Worm (Caenorhabditis elegans) whole organism, L2 larva: Measurements from ENCODE around the gene nish-1.

ENCODE experiments used
- C34F6.9 ChIP-seq: fragments of 150-350 bp; optimal IDR thresholded peaks from 2 replicates; lab custom pipeline; 2014; ENCODE audit warnings: missing biosample characterization, missing genetic modification characterization
- F13H6.1 ChIP-seq: sonication (generic microtip); optimal IDR thresholded peaks from 2 replicates; lab custom pipeline; 2016; ENCODE audit warnings: missing genetic modification characterization, missing compliant biosample characterization
- R02D3.7 ChIP-seq: fragments of 150-350 bp; optimal IDR thresholded peaks from 2 replicates; lab custom pipeline; 2014; ENCODE audit warnings: missing biosample characterization, missing genetic modification characterization
- Y55F3AM.14 ChIP-seq: fragments of 200-800 bp; sonication (Bioruptor generic); optimal IDR thresholded peaks from 2 replicates; lab custom pipeline; 2018; ENCODE audit warnings: mild to moderate bottlenecking, missing genetic modification characterization, missing compliant biosample characterization
- alr-1 ChIP-seq: fragments of 150-350 bp; optimal IDR thresholded peaks from 2 replicates; lab custom pipeline; 2014; ENCODE audit warnings: missing biosample characterization, missing genetic modification characterization
- ama-1 ChIP-seq: fragments of 150-350 bp; optimal IDR thresholded peaks from 2 replicates; lab custom pipeline; 2018; ENCODE audit warnings: inconsistent platforms
- blmp-1 ChIP-seq: sonication (generic microtip); optimal IDR thresholded peaks from 2 replicates; lab custom pipeline; 2017; ENCODE audit warnings: missing genetic modification characterization, mild to moderate bottlenecking, missing compliant biosample characterization, antibody characterized with exemption, moderate library complexity; ENCODE audit not compliant: insufficient read depth
- ceh-16 ChIP-seq: fragments of 150-350 bp; optimal IDR thresholded peaks from 2 replicates; lab custom pipeline; 2014; ENCODE audit warnings: missing biosample characterization, missing genetic modification characterization
- crh-2 ChIP-seq: sonication (generic microtip); optimal IDR thresholded peaks from 2 replicates; lab custom pipeline; 2017; ENCODE audit warnings: missing biosample characterization, missing genetic modification characterization
- egl-27 ChIP-seq: sonication (generic microtip); optimal IDR thresholded peaks from 3 replicates; lab custom pipeline; 2017; ENCODE audit warnings: missing biosample characterization, missing genetic modification reagents, missing genetic modification characterization
- elt-1 ChIP-seq: fragments of 150-350 bp; optimal IDR thresholded peaks from 2 replicates; lab custom pipeline; 2014; ENCODE audit warnings: missing biosample characterization, missing genetic modification characterization
- elt-3 ChIP-seq: sonication (generic microtip); optimal IDR thresholded peaks from 2 replicates; lab custom pipeline; 2017; ENCODE audit warnings: missing biosample characterization, missing genetic modification characterization
- fos-1 ChIP-seq: fragments of 150-350 bp; optimal IDR thresholded peaks from 2 replicates; lab custom pipeline; 2014; ENCODE audit warnings: missing biosample characterization, missing genetic modification characterization
- lin-11 ChIP-seq: fragments of 150-350 bp; sonication (generic microtip); optimal IDR thresholded peaks from 2 replicates; lab custom pipeline; 2014; ENCODE audit warnings: missing biosample characterization, missing genetic modification characterization, inconsistent platforms, mixed read lengths
- lin-13 ChIP-seq: fragments of 150-350 bp; optimal IDR thresholded peaks from 2 replicates; lab custom pipeline; 2014; ENCODE audit warnings: missing biosample characterization, missing genetic modification reagents, missing genetic modification characterization
- lsy-2 ChIP-seq, 2 experiments: fragments of 150-350 bp in 1 of 2; sonication (generic microtip) in 1 of 2; optimal IDR thresholded peaks; 2 replicates each; lab custom pipeline; 2014 to 2017; ENCODE audit warnings: missing biosample characterization in 2 of 2, missing genetic modification characterization in 2 of 2
- mab-5 ChIP-seq: fragments of 150-350 bp; optimal IDR thresholded peaks from 2 replicates; lab custom pipeline; 2014; ENCODE audit warnings: missing biosample characterization, missing genetic modification characterization
- mbf-1 ChIP-seq: sonication (generic microtip); optimal IDR thresholded peaks from 2 replicates; lab custom pipeline; 2017; ENCODE audit warnings: missing biosample characterization, missing genetic modification characterization
- mdl-1 ChIP-seq, 2 experiments: fragments of 150-350 bp in 1 of 2; sonication (generic microtip) in 1 of 2; optimal IDR thresholded peaks; 2 replicates each; lab custom pipeline; 2017; ENCODE audit warnings: missing biosample characterization in 2 of 2, missing genetic modification characterization in 2 of 2
- nhr-10 ChIP-seq: sonication (generic microtip); optimal IDR thresholded peaks from 2 replicates; lab custom pipeline; 2017; ENCODE audit warnings: missing biosample characterization, missing genetic modification characterization
- nhr-129 ChIP-seq: fragments of 150-350 bp; optimal IDR thresholded peaks from 2 replicates; lab custom pipeline; 2014; ENCODE audit warnings: missing biosample characterization, missing genetic modification characterization
- nhr-21 ChIP-seq: fragments of 150-350 bp; optimal IDR thresholded peaks from 2 replicates; lab custom pipeline; 2014; ENCODE audit warnings: missing biosample characterization, missing genetic modification characterization
- nhr-23 ChIP-seq: fragments of 150-350 bp; optimal IDR thresholded peaks from 2 replicates; lab custom pipeline; 2014; ENCODE audit warnings: missing biosample characterization, missing genetic modification reagents, missing genetic modification characterization
- nhr-25 ChIP-seq: fragments of 150-350 bp; sonication (generic microtip); optimal IDR thresholded peaks from 3 replicates; lab custom pipeline; 2014; ENCODE audit warnings: missing biosample characterization, missing genetic modification characterization
- nhr-6 ChIP-seq: fragments of 150-350 bp; optimal IDR thresholded peaks from 2 replicates; lab custom pipeline; 2014; ENCODE audit warnings: missing biosample characterization, missing genetic modification characterization
- nhr-77 ChIP-seq: fragments of 150-350 bp; optimal IDR thresholded peaks from 2 replicates; lab custom pipeline; 2014; ENCODE audit warnings: missing biosample characterization, missing genetic modification characterization
- peb-1 ChIP-seq: fragments of 150-350 bp; optimal IDR thresholded peaks from 2 replicates; lab custom pipeline; 2014; ENCODE audit warnings: missing biosample characterization, missing genetic modification characterization
- sma-9 ChIP-seq, 2 experiments: fragments of 150-350 bp in 1 of 2; sonication (generic microtip) in 1 of 2; optimal IDR thresholded peaks; 2 replicates each; lab custom pipeline; 2014 to 2016; ENCODE audit warnings: missing genetic modification characterization in 2 of 2, mild to moderate bottlenecking in 1 of 2, missing biosample characterization in 1 of 2, missing compliant biosample characterization in 1 of 2, missing genetic modification reagents in 1 of 2, moderate library complexity in 1 of 2
- snpc-4 ChIP-seq: fragments of 150-350 bp; optimal IDR thresholded peaks from 2 replicates; lab custom pipeline; 2014; ENCODE audit warnings: missing biosample characterization, missing genetic modification characterization
- unc-39 ChIP-seq: fragments of 150-350 bp; optimal IDR thresholded peaks from 2 replicates; lab custom pipeline; 2014; ENCODE audit warnings: missing biosample characterization, missing genetic modification characterization
- unc-55 ChIP-seq: fragments of 150-350 bp; sonication (generic microtip); optimal IDR thresholded peaks from 3 replicates; lab custom pipeline; 2014; ENCODE audit warnings: missing biosample characterization, missing genetic modification reagents, missing genetic modification characterization
- zag-1 ChIP-seq: fragments of 150-350 bp; optimal IDR thresholded peaks from 2 replicates; lab custom pipeline; 2014; ENCODE audit warnings: missing biosample characterization, missing genetic modification characterization
- ztf-1 ChIP-seq: fragments of 200-800 bp; sonication (Bioruptor generic); conservative IDR thresholded peaks from 2 replicates; pipeline ENCODE4 v1.3.6; 2022; ENCODE audit warnings: missing genetic modification characterization, missing compliant biosample characterization
- ztf-11 ChIP-seq: sonication (generic microtip); optimal IDR thresholded peaks from 2 replicates; lab custom pipeline; 2017; ENCODE audit warnings: missing biosample characterization, missing genetic modification characterization
- ztf-4 ChIP-seq: fragments of 150-350 bp; optimal IDR thresholded peaks from 2 replicates; lab custom pipeline; 2014; ENCODE audit warnings: missing biosample characterization, missing genetic modification characterization

nish-1 gene

DNA sequence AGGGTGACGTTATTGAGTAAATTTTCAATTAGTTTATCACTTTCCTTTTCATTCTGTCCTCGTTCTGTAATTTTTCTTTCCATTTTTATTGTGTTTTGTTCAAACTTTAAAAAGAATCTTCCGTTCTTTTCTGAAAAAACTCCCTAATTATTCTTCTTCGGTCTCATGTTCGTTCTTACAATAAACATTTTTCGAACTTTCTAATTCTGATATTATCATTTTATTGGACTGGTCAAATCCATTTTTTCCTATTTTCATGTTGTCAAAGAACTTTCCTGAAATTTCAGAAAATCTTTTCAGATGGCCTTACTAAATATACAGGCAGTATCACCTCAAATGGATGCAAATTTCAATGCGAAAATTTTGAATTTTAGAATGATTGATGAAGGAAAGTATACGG is at the start of gene nish-1:
TSS of gene nish-1 (plus strand) at position 301 of the 400 bp plus-strand sequence.
- TF ChIP-seq unc-39 (tag; lab: Kevin White, UChicago) (no peak), lsy-2 (tag; optimal IDR thresholded peaks at IDR 0.05; lab: Kevin White, UChicago) (no peak), peb-1 (no peak), R02D3.7 (tag; lab: Kevin White, UChicago) (no peak), elt-1 (no peak), ztf-4 (tag; lab: Kevin White, UChicago) (no peak), egl-27 (tag; lab: Kevin White, UChicago) (no peak), nhr-6 (no peak), mbf-1 (no peak), zag-1 (tag; lab: Kevin White, UChicago) (no peak), ztf-11 (tag; lab: Kevin White, UChicago) (no peak), nhr-10 (tag; lab: Kevin White, UChicago) (no peak), nhr-77 (tag; lab: Kevin White, UChicago) (no peak)

DNA sequence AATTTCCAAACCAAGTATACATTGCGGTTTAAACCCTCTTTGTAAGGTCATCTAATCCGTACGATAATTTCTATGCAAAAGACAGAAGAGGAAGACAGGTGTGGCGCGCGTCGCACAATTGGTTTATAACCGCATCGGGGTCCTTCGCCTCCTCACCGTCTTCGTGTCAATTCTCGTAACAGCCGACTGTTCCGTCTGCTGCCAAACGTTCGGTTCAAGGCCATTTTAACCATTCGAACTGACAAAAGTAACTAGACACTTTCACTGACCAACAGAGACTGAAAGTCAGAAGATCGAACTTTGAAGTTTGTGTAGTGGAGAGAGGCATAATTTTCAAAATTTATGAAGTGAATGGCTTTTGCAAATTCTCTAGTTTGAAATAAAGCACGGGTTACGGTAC is 48.2 kb upstream of the nish-1 start:
- TF ChIP-seq fos-1 (tag; lab: Kevin White, UChicago) (no peak), nhr-25 (tag; lab: Kevin White, UChicago) (peak; percentile 57), blmp-1 (tag; lab: Kevin White, UChicago) (peak; percentile 84)

DNA sequence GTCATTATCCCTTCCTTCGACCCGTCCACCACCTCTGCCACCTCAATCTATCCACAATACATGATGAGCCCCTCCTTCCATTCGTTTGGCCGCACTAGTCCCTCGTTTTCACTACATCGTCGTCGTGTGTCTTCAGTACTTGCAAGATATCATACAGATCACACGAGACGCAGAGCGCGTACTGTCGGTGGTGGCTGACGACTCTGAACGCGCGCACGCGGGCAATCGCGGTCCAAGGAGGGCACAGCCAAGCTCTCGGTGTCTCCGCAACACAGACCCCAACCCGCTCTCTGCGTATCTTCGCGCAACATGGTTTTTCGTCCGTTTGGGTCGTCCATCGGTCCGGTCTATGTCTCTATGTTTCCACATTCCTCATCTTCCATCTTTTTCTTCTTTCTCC is 47.1 kb upstream of the nish-1 start:
- TF ChIP-seq nhr-129 (tag; lab: Kevin White, UChicago) (peak; percentile 32), ama-1 (lab: Kevin White, UChicago) (no peak), lsy-2 (tag; optimal IDR thresholded peaks at IDR 0.05; lab: Kevin White, UChicago) (no peak), unc-55 (GFP tag; lab: Kevin White, UChicago) (peak; percentile 10), mab-5 (tag; lab: Kevin White, UChicago) (no peak), alr-1 (tag; lab: Kevin White, UChicago) (no peak), R02D3.7 (tag; lab: Kevin White, UChicago) (no peak), lin-13 (GFP tag; lab: Kevin White, UChicago) (no peak), fos-1 (tag; lab: Kevin White, UChicago) (peak; percentile 11), peb-1 (peak; percentile 91), nhr-25 (tag; lab: Kevin White, UChicago) (no peak), mdl-1 (tag; optimal IDR thresholded peaks at IDR 0.05; lab: Kevin White, UChicago) (peak in 1 of 2 experiments; percentile 12), nhr-21 (tag; lab: Kevin White, UChicago) (peak; percentile 3), F13H6.1 (tag; lab: Kevin White, UChicago) (no peak), blmp-1 (tag; lab: Kevin White, UChicago) (peak; percentile 66), C34F6.9 (tag; lab: Kevin White, UChicago) (peak; percentile 14)

DNA sequence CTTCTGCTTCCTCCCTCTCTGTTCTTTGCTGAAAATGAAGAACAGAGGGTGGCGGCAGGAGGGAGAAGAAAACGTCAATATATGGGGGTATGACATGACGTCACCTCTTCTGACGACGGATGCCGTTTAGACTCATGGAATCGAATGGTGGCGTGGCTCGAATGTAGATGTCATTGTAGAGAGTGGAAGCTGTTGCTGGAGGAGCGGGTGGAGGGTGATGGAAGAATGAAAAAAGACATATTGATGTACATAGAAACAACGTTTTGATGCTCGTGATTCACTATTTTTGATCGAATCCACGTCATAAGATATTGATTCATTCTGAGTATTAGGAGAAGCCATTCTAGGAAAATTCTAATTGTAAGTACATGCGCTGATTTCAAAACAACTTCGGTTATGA is 45.1 kb upstream of the nish-1 start:
- TF ChIP-seq nhr-129 (tag; lab: Kevin White, UChicago) (peak; percentile 42), unc-55 (GFP tag; lab: Kevin White, UChicago) (peak; percentile 47), lin-11 (peak; percentile 16), mab-5 (tag; lab: Kevin White, UChicago) (no peak), Y55F3AM.14 (GFP tag; lab: Kevin White, UChicago) (no peak), C34F6.9 (tag; lab: Kevin White, UChicago) (peak; percentile 47), crh-2 (tag; lab: Kevin White, UChicago) (peak; percentile 14), zag-1 (tag; lab: Kevin White, UChicago) (peak; percentile 24)
- TF ChIP-seq, all 48 proteins: peak for 6

DNA sequence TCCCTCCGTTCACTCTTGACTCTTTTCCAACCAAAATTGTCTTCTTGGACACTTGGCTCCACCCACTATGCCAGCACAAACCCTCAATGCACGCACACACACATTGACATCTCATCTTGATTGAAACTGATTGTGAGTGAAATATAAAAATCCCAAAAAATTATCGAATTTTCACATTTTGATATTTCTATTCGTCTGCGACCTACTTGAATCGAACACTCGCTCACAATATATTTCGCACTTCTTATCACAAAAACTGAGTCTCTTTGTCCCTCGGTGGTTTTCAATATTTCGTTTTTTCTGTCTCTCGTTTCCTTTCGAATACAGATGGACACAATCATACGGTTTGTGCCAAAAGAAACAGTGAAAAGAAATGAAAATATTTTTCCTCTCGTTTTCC is 44.0 kb upstream of the nish-1 start:
- TF ChIP-seq crh-2 (tag; lab: Kevin White, UChicago) (no peak), fos-1 (tag; lab: Kevin White, UChicago) (peak; percentile 22)

DNA sequence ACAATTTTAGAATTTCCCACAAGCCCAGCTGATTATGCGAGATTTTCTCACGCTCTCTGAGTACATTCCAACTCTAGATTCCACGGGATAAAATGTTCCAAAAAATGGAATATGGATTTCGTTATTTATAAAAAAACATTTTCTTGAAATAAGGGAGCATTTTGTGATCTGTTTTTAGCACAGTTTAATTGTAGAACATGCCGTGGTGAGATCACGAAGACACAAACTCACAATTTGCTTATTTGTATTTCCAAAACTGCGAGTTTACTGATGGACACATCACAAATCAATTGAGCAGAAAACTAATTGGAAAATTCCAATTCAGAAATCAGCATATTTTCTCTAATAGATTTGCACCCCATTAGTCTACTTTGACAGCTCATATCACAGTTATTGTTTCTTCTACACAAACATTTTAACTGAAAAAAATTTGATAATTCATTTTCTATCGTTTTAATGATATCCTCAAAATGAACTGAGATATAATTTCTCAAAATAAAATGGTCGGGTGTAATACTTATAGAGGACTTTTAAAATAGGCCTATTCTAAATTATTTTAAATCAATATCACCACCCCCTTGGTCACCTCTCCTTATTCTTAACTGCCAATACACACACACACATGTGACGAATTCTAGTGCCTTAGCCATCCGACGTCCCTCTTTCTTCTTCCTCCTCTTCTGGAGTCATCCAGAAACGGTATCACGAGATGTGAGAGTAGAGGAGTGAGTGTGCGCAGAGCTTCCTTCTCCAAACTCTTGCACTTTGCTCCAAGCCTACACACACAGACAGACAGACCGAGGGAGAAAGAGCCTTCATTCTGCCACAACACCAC is 43.1 kb upstream of the nish-1 start:
- TF ChIP-seq elt-3 (tag; lab: Kevin White, UChicago) (no peak), sma-9 (GFP tag; optimal IDR thresholded peaks at IDR 0.05; lab: Kevin White, UChicago) (no peak), sma-9 (tag; optimal IDR thresholded peaks at IDR 0.05; lab: Kevin White, UChicago) (no peak), ceh-16 (tag; lab: Kevin White, UChicago) (no peak), nhr-23 (tag; lab: Kevin White, UChicago) (no peak), nhr-6 (no peak), snpc-4 (tag; lab: Kevin White, UChicago) (no peak), ztf-1 (GFP tag; lab: Robert Waterston, UW) (no peak)
- TF ChIP-seq, all 48 proteins: peak for 0
